Fruit fly (Drosophila melanogaster): ENCODE measurements around the gene CG16749.

- TF ChIP-seq psq (optimal IDR thresholded peaks at IDR 0.05) (no peak), ttk (optimal IDR thresholded peaks at IDR 0.05) (no peak), Myc (optimal IDR thresholded peaks at IDR 0.05) (no peak)
These were observed 12.0 kb upstream of the CG16749 start for dm6 chr3R:9343645-9344044.
